Worm (Caenorhabditis elegans): ENCODE data around the gene sams-3.

DNA sequence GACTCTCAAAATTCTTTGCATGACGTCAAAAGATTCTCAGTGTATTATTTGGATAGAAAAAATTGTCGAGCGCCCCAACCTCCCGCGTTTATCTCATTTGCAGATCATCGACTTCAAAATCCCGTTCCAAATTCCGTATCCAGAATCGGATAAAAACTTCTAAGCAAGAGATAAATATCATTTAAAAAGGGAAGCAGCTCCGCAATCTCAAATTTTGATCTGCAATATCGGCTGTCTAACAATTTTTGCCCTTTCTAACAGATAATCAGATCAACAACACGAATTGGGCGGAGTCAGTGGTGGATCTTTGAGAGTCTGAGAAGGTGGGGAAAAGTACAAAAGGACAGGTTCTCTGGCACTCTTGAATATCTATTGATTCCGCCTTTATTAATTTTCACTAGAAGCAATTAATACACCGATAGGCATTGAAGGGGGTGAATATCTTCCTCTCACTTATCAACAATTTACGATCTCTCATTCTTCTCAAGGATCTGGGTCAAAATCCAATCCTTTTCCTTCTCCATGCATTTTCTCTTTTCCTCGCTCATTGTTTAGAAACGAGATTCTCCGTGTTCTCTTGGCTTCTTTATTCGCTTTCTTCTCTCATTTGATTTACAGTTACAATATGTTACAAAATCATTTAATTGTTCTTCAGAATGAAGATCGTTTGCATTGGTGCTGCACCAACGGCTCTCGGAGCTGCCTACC, 36.9 kb downstream of the sams-3 start, which contains the start of gene glf-1:
- no peak for TF ChIP-seq mab-5 (tag; optimal IDR thresholded peaks at IDR 0.05)
- no peak for TF ChIP-seq dmd-4 (tag; optimal IDR thresholded peaks at IDR 0.05)
- no peak for TF ChIP-seq nhr-237 (tag; optimal IDR thresholded peaks at IDR 0.05)
- no peak for TF ChIP-seq skn-1 (tag; optimal IDR thresholded peaks at IDR 0.05)
- no peak for TF ChIP-seq elt-3 (tag; optimal IDR thresholded peaks at IDR 0.05)
- TF ChIP-seq nhr-25 (tag; optimal IDR thresholded peaks at IDR 0.05): no peak
